Fruit fly (Drosophila melanogaster) whole organism, embryonic: ENCODE data around the gene miple1.

Source experiments
- Abd-B ChIP-seq: fragments of 200-800 bp; sonication (Bioruptor generic); optimal IDR thresholded peaks from 2 replicates; lab custom pipeline; 2018; ENCODE audit warnings: missing biosample characterization, mild to moderate bottlenecking, missing genetic modification characterization, moderate library complexity
- Bdp1 ChIP-seq: fragments of 200-800 bp; sonication (Bioruptor generic); optimal IDR thresholded peaks from 3 replicates; lab custom pipeline; 2016; ENCODE audit warnings: missing biosample characterization, missing genetic modification characterization
- CG1024 ChIP-seq: fragments of 200-800 bp; sonication (Bioruptor generic); IDR thresholded peaks from 2 replicates; pipeline ENCODE4 v1.3.6; 2022; ENCODE audit warnings: missing biosample characterization, missing genetic modification characterization
- CG10321 ChIP-seq: fragments of 200-800 bp; sonication (Bioruptor generic); IDR thresholded peaks from 2 replicates; pipeline ENCODE4 v1.3.6; 2022; ENCODE audit warnings: missing biosample characterization, missing genetic modification characterization
- CG10462 ChIP-seq: fragments of 200-800 bp; sonication (Bioruptor generic); optimal IDR thresholded peaks from 2 replicates; lab custom pipeline; 2016; ENCODE audit warnings: missing biosample characterization, missing genetic modification characterization
- CG10654 ChIP-seq: fragments of 200-800 bp; sonication (Bioruptor generic); optimal IDR thresholded peaks from 2 replicates; lab custom pipeline; 2016; ENCODE audit warnings: missing biosample characterization, missing genetic modification characterization
- CG11695 ChIP-seq: fragments of 200-800 bp; sonication (Bioruptor generic); IDR thresholded peaks from 3 replicates; pipeline ENCODE4 v1.3.6; 2022; ENCODE audit warnings: missing biosample characterization, missing genetic modification characterization
- CG1233 ChIP-seq: fragments of 200-800 bp; sonication (Bioruptor generic); optimal IDR thresholded peaks from 4 replicates; lab custom pipeline; 2018; ENCODE audit warnings: missing biosample characterization, mild to moderate bottlenecking, missing genetic modification characterization
- CG13287 ChIP-seq: fragments of 200-800 bp; sonication (Bioruptor generic); IDR thresholded peaks from 2 replicates; pipeline ENCODE4 v1.3.6; 2022; ENCODE audit warnings: missing biosample characterization, missing genetic modification characterization; ENCODE audit not compliant: partially characterized antibody
- CG15269 ChIP-seq: fragments of 200-800 bp; sonication (Bioruptor generic); optimal IDR thresholded peaks from 2 replicates; lab custom pipeline; 2018; ENCODE audit warnings: missing biosample characterization, mild to moderate bottlenecking, missing genetic modification characterization, moderate library complexity
- CG1602 ChIP-seq: fragments of 200-800 bp; sonication (Bioruptor generic); optimal IDR thresholded peaks from 3 replicates; lab custom pipeline; 2016; ENCODE audit warnings: missing biosample characterization, missing genetic modification characterization
- CG17359 ChIP-seq: fragments of 200-800 bp; sonication (Bioruptor generic); optimal IDR thresholded peaks from 3 replicates; lab custom pipeline; 2018; ENCODE audit warnings: missing biosample characterization, mild to moderate bottlenecking, missing genetic modification characterization, moderate library complexity
- CG18619 ChIP-seq: fragments of 200-800 bp; sonication (Bioruptor generic); optimal IDR thresholded peaks from 3 replicates; lab custom pipeline; 2017; ENCODE audit warnings: missing biosample characterization, mild to moderate bottlenecking, missing genetic modification characterization
- CG3995 ChIP-seq: fragments of 200-800 bp; sonication (Bioruptor generic); optimal IDR thresholded peaks from 3 replicates; lab custom pipeline; 2016; ENCODE audit warnings: missing biosample characterization, missing genetic modification characterization
- CG5180 ChIP-seq: fragments of 200-800 bp; sonication (Bioruptor generic); optimal IDR thresholded peaks from 3 replicates; lab custom pipeline; 2017; ENCODE audit warnings: missing biosample characterization, missing genetic modification characterization, mild to moderate bottlenecking, moderate library complexity, missing genetic modification reagents
- CG6272 ChIP-seq: fragments of 200-800 bp; sonication (Bioruptor generic); IDR thresholded peaks from 2 replicates; pipeline ENCODE4 v1.3.6; 2022; ENCODE audit warnings: missing biosample characterization, missing genetic modification characterization
- CG6689 ChIP-seq: fragments of 200-800 bp; sonication (Bioruptor generic); IDR thresholded peaks from 2 replicates; pipeline ENCODE4 v1.3.6; 2022; ENCODE audit warnings: missing biosample characterization, missing genetic modification characterization
- CG7928 ChIP-seq: fragments of 200-800 bp; sonication (Bioruptor generic); optimal IDR thresholded peaks from 2 replicates; lab custom pipeline; 2017; ENCODE audit warnings: missing biosample characterization, mild to moderate bottlenecking, missing genetic modification characterization
- CG8924 ChIP-seq: fragments of 200-800 bp; optimal IDR thresholded peaks from 3 replicates; lab custom pipeline; 2019; ENCODE audit warnings: missing biosample characterization, mild to moderate bottlenecking, missing genetic modification characterization, moderate library complexity
- CkIIα-i1 ChIP-seq: fragments of 200-800 bp; sonication (Bioruptor generic); IDR thresholded peaks from 2 replicates; pipeline ENCODE4 v1.3.6; 2022; ENCODE audit warnings: missing biosample characterization, missing genetic modification characterization
- Dbx ChIP-seq: fragments of 200-800 bp; sonication (Bioruptor generic); IDR thresholded peaks from 3 replicates; pipeline ENCODE4 v1.3.6; 2022; ENCODE audit warnings: missing biosample characterization, missing genetic modification characterization
- Dfd ChIP-seq, 2 experiments: fragments of >200 bp; optimal IDR thresholded peaks; 2 replicates each; lab custom pipeline; 2017; ENCODE audit warnings: missing biosample characterization in 2 of 2, missing genetic modification characterization in 2 of 2
- Dll ChIP-seq: fragments of 200-800 bp; sonication (Bioruptor generic); IDR thresholded peaks from 4 replicates; pipeline ENCODE4 v1.3.6; 2022; ENCODE audit warnings: missing biosample characterization, missing genetic modification characterization; ENCODE audit not compliant: partially characterized antibody
- Ets65A ChIP-seq: fragments of 200-800 bp; sonication (Bioruptor generic); peaks from one replicate; lab custom pipeline; 2016; ENCODE audit warnings: missing biosample characterization, missing genetic modification characterization
- Fer1 ChIP-seq: fragments of 200-800 bp; sonication (Bioruptor generic); optimal IDR thresholded peaks from 2 replicates; lab custom pipeline; 2017; ENCODE audit warnings: missing biosample characterization, mild to moderate bottlenecking, missing genetic modification characterization
- H15 ChIP-seq: fragments of 200-800 bp; sonication (Bioruptor generic); IDR thresholded peaks from 3 replicates; pipeline ENCODE4 v1.3.6; 2022; ENCODE audit warnings: missing biosample characterization, missing genetic modification characterization
- HLHmδ ChIP-seq: fragments of 200-800 bp; sonication (Bioruptor generic); optimal IDR thresholded peaks from 2 replicates; lab custom pipeline; 2018; ENCODE audit warnings: missing biosample characterization, mild to moderate bottlenecking, missing genetic modification characterization, moderate library complexity
- Hmr ChIP-seq: fragments of 200-800 bp; sonication (Bioruptor generic); optimal IDR thresholded peaks from 3 replicates; lab custom pipeline; 2017; ENCODE audit warnings: mild to moderate bottlenecking, missing biosample characterization, missing genetic modification reagents, missing genetic modification characterization
- Hr78 ChIP-seq, 2 experiments: fragments of 200-800 bp in 1 of 2; fragments of >200 bp in 1 of 2; sonication (Bioruptor generic) in 1 of 2; optimal IDR thresholded peaks; 2 replicates each; lab custom pipeline; 2017 to 2019; ENCODE audit warnings: missing biosample characterization in 2 of 2, missing genetic modification characterization in 2 of 2, mild to moderate bottlenecking in 1 of 2, moderate library complexity in 1 of 2
- Kr ChIP-seq: fragments of 200-800 bp; sonication (Bioruptor generic); optimal IDR thresholded peaks from 2 replicates; lab custom pipeline; 2017; ENCODE audit warnings: missing biosample characterization, mild to moderate bottlenecking, missing genetic modification characterization
- Lpt ChIP-seq: fragments of >200 bp; optimal IDR thresholded peaks from 2 replicates; lab custom pipeline; 2018; ENCODE audit warnings: missing biosample characterization, missing genetic modification characterization
- MBD-R2 ChIP-seq: fragments of 200-800 bp; sonication (Bioruptor generic); IDR thresholded peaks from 2 replicates; pipeline ENCODE4 v1.3.6; 2022; ENCODE audit warnings: missing biosample characterization, missing genetic modification characterization
- Neu2 ChIP-seq: fragments of 200-800 bp; sonication (Bioruptor generic); optimal IDR thresholded peaks from 3 replicates; lab custom pipeline; 2016; ENCODE audit warnings: missing biosample characterization, missing genetic modification characterization, borderline replicate concordance
- Sox100B ChIP-seq: fragments of 200-800 bp; sonication (Bioruptor generic); optimal IDR thresholded peaks from 3 replicates; lab custom pipeline; 2018; ENCODE audit warnings: missing biosample characterization, mild to moderate bottlenecking, missing genetic modification characterization
- bcd ChIP-seq: fragments of 200-800 bp; sonication (Bioruptor generic); optimal IDR thresholded peaks from 2 replicates; lab custom pipeline; 2017; ENCODE audit warnings: missing biosample characterization, mild to moderate bottlenecking, missing genetic modification characterization
- bigmax ChIP-seq: fragments of 200-800 bp; sonication (Bioruptor generic); optimal IDR thresholded peaks from 2 replicates; lab custom pipeline; 2018; ENCODE audit warnings: missing biosample characterization, mild to moderate bottlenecking, missing genetic modification characterization
- dysf ChIP-seq: fragments of 200-800 bp; sonication (Bioruptor generic); IDR thresholded peaks from 3 replicates; pipeline ENCODE4 v1.3.6; 2022; ENCODE audit warnings: missing biosample characterization, missing genetic modification characterization
- fd96Cb ChIP-seq: fragments of 200-800 bp; sonication (Bioruptor generic); optimal IDR thresholded peaks from 2 replicates; lab custom pipeline; 2018; ENCODE audit warnings: missing biosample characterization, mild to moderate bottlenecking, missing genetic modification characterization, moderate library complexity
- gcm ChIP-seq: fragments of 200-800 bp; sonication (Bioruptor generic); optimal IDR thresholded peaks from 2 replicates; lab custom pipeline; 2019; ENCODE audit warnings: missing biosample characterization, mild to moderate bottlenecking, missing genetic modification characterization, moderate library complexity
- inv ChIP-seq: fragments of 200-800 bp; sonication (Bioruptor generic); IDR thresholded peaks from 2 replicates; pipeline ENCODE4 v1.3.6; 2022; ENCODE audit warnings: missing biosample characterization, missing genetic modification characterization; ENCODE audit not compliant: partially characterized antibody
- lmd ChIP-seq: fragments of 200-800 bp; sonication (Bioruptor generic); IDR thresholded peaks from 2 replicates; pipeline ENCODE4 v1.3.6; 2022; ENCODE audit warnings: missing biosample characterization, missing genetic modification characterization
- mirr ChIP-seq: fragments of 200-800 bp; sonication (Bioruptor generic); optimal IDR thresholded peaks from 3 replicates; lab custom pipeline; 2018; ENCODE audit warnings: missing biosample characterization, mild to moderate bottlenecking, missing genetic modification characterization
- mld ChIP-seq: fragments of 200-800 bp; sonication (Bioruptor generic); IDR thresholded peaks from 3 replicates; pipeline ENCODE4 v1.3.6; 2022; ENCODE audit warnings: missing biosample characterization, missing genetic modification characterization; ENCODE audit not compliant: partially characterized antibody
- pb ChIP-seq: fragments of 200-800 bp; sonication (Bioruptor generic); optimal IDR thresholded peaks from 3 replicates; lab custom pipeline; 2016; ENCODE audit warnings: missing biosample characterization, missing genetic modification characterization
- sens ChIP-seq: fragments of 200-800 bp; sonication (Bioruptor generic); peaks from one replicate; lab custom pipeline; 2016; ENCODE audit warnings: missing biosample characterization, missing genetic modification characterization
- slp2 ChIP-seq: fragments of 200-800 bp; sonication (Bioruptor generic); optimal IDR thresholded peaks from 2 replicates; lab custom pipeline; 2016; ENCODE audit warnings: missing biosample characterization, missing genetic modification characterization
- zen ChIP-seq: fragments of 200-800 bp; sonication (Bioruptor generic); optimal IDR thresholded peaks from 3 replicates; lab custom pipeline; 2018; ENCODE audit warnings: missing biosample characterization, mild to moderate bottlenecking, missing genetic modification characterization, moderate library complexity
- zen2 ChIP-seq: fragments of 200-800 bp; sonication (Bioruptor generic); IDR thresholded peaks from 3 replicates; pipeline ENCODE4 v1.3.6; 2022; ENCODE audit warnings: missing biosample characterization, missing genetic modification characterization; ENCODE audit not compliant: partially characterized antibody

The miple1 gene

dm6 chr3L:257618-258475 is 9.3 kb upstream of the miple1 start, which contains the start of the genes DIP2 and wac (continued):
- TF ChIP-seq dysf (peak; percentile 71), CkIIα-i1 (GFP tag; lab: Robert Waterston, UW) (no peak), CG8924 (peak; percentile 74), mirr (GFP tag; lab: Kevin White, UChicago) (peak; percentile 48), CG6272 (GFP tag; lab: Robert Waterston, UW) (peak; percentile 77), bigmax (GFP tag; lab: Kevin White, UChicago) (peak; percentile 66), zen (tag; lab: Kevin White, UChicago) (peak; percentile 57), CG1024 (peak; percentile 62; the same call in 1 of the 2 replicates), HLHmδ (peak; percentile 5), CG17359 (tag; lab: Kevin White, UChicago) (peak; percentile 67), CG10321 (GFP tag; lab: Robert Waterston, UW) (no peak), Fer1 (peak; percentile 53), MBD-R2 (peak; percentile 66), Lpt (GFP tag; lab: Kevin White, UChicago) (no peak), CG18619 (GFP tag; lab: Kevin White, UChicago) (no peak)

DNA sequence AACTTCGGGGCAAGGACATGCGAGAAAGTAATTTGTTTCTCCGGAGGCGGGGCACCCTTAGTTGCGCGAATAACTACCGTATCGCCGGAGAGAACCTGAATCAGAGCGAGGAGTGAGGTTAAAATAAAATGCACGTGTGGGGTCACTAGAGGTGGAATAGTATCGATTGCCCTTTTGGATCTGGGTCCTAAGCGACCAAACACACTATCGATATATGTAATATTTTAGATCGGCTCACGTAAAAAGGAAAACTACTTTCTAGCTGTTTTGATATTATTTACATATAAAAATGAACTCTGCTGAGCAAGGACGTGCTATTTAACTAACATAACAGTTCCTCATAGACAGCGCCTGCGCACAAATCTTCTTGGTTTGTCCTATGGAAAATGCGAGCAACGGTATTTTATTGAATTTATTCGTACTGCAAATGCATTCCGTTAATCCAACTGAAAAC is 4.3 kb upstream of the miple1 start:
- TF ChIP-seq CG7928 (GFP tag; lab: Kevin White, UChicago) (no peak), Bdp1 (no peak), inv (GFP tag; lab: Robert Waterston, UW) (peak; percentile 71), gcm (no peak), CG6689 (GFP tag; lab: Robert Waterston, UW) (no peak), CG3995 (GFP tag; lab: Kevin White, UChicago) (no peak), Abd-B (no peak), fd96Cb (tag; lab: Kevin White, UChicago) (no peak), Hmr (GFP tag; lab: Kevin White, UChicago) (no peak), slp2 (GFP tag; lab: Kevin White, UChicago) (no peak), CG15269 (tag; lab: Kevin White, UChicago) (no peak), Sox100B (GFP tag; lab: Kevin White, UChicago) (no peak), sens (GFP tag; lab: Kevin White, UChicago) (peak; percentile 80), CG1602 (no peak), H15 (GFP tag; lab: Robert Waterston, UW) (no peak), Dll (GFP tag; lab: Robert Waterston, UW) (peak; percentile 85), Dbx (GFP tag; lab: Robert Waterston, UW) (peak; percentile 47; the same call in 1 of the 3 replicates), pb (no peak), bcd (GFP tag; lab: Kevin White, UChicago) (no peak), Neu2 (GFP tag; lab: Kevin White, UChicago) (no peak), CG10462 (GFP tag; lab: Kevin White, UChicago) (no peak), Ets65A (GFP tag; lab: Kevin White, UChicago) (no peak), lmd (GFP tag; lab: Robert Waterston, UW) (no peak), Dfd (GFP tag; optimal IDR thresholded peaks at IDR 0.05; lab: Kevin White, UChicago) (no peak), Kr (no peak), mld (GFP tag; lab: Robert Waterston, UW) (peak; percentile 55; the same call in 1 of the 3 replicates), CG13287 (GFP tag; lab: Robert Waterston, UW) (peak; percentile 90), Hr78 (GFP tag; optimal IDR thresholded peaks at IDR 0.05; lab: Kevin White, UChicago) (peak in 1 of 2 experiments; percentile 83), CG5180 (GFP tag; lab: Kevin White, UChicago) (no peak), zen2 (GFP tag; lab: Robert Waterston, UW) (peak; percentile 84), CG10654 (GFP tag; lab: Kevin White, UChicago) (no peak), CG11695 (GFP tag; lab: Robert Waterston, UW) (no peak), CG1233 (peak; percentile 6)
